Worm (Caenorhabditis elegans) whole organism, L4/young adult: ENCODE data around the gene cfim-2.

Experiments used
- W03F9.2 ChIP-seq: fragments of 150-350 bp; optimal IDR thresholded peaks from 2 replicates; lab custom pipeline; 2014; ENCODE audit warnings: missing biosample characterization, missing genetic modification characterization
- dao-5 ChIP-seq: sonication (generic microtip); optimal IDR thresholded peaks from 2 replicates; lab custom pipeline; 2016; ENCODE audit warnings: missing genotype, missing genetic modification characterization, moderate library complexity, missing compliant biosample characterization
- him-1 ChIP-seq: sonication (generic microtip); optimal IDR thresholded peaks from 2 replicates; lab custom pipeline; 2016; ENCODE audit warnings: missing genotype, missing genetic modification reagents, missing genetic modification characterization, missing compliant biosample characterization

Gene cfim-2

DNA sequence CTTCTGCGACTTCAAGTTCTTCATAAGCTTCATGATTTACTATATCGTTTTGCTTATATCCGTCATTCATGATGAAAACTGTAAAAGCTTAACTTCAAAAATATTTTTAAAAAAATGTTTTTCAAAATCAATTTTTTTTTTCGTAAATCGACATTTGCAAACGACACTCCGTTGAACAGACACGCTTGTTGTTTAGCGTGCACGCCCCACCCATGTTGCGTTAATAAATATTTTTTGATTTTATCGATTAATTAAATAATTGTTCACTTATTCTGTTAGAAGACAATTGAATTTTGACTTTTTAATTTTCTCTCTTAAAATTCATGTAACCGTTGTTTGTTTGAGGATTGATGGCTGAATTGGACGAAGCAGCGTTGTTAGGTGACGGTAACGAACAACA lies at the start of gene cfim-2, which contains the start of gene D1046.2:
Gene cfim-2, plus strand, starts transcription at position 335 of the 400 bp plus-strand sequence.
Gene D1046.2, minus strand, starts transcription at position 78 of the 400 bp plus-strand sequence.
- TF ChIP-seq W03F9.2 (tag; lab: Kevin White, UChicago) (no peak), him-1 (tag; lab: Kevin White, UChicago) (no peak), dao-5 (tag; lab: Kevin White, UChicago) (no peak)

DNA sequence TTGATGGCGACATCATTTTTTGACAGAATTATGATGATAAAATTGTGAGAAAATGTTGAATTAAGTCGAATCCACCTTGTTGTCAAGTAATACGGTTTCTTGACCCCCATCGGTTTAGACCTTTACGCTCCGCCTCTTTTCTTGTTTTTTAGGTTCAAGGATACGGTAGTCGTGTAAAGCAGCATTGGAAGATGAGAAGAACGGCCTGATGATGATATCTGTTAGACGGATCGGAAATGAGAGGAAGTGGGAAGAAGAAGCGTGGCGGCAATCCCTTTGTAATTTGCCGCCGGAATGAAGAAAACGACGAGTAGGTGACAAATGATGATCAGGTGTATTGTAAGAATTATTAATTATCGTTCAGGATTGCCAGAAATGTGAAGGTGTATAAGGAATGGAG lies 46.3 kb upstream of the cfim-2 start, which contains the start of gene npax-4:
Gene npax-4, minus strand, starts transcription at position 101 of the 400 bp plus-strand sequence.
- TF ChIP-seq him-1 (tag; lab: Kevin White, UChicago) (no peak), dao-5 (tag; lab: Kevin White, UChicago) (no peak), W03F9.2 (tag; lab: Kevin White, UChicago) (no peak)

DNA sequence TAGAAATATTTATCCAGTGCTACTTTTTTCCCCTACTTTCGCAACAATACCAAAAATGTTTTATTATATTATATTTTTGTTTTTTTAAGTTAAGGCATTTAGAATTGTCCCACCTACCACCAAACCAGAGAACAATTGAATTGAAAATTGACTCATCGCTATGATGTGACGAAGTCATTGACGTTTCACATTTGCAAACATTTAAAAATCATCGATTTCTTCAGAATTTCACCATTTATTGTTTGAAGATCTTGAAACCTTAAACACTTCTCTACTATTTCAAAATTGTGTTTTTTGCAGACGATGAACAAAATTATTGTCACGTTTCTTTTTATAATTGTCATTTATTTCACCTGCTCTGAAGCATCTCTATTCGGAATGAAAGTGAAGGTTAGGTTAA lies 44.9 kb upstream of the cfim-2 start, which contains the start of gene C09G9.8:
Gene C09G9.8, plus strand, starts transcription at position 301 of the 400 bp plus-strand sequence.
- no peak for TF ChIP-seq him-1 (tag; lab: Kevin White, UChicago)
- no peak for TF ChIP-seq dao-5 (tag; lab: Kevin White, UChicago)
- no peak for TF ChIP-seq W03F9.2 (tag; lab: Kevin White, UChicago)

DNA sequence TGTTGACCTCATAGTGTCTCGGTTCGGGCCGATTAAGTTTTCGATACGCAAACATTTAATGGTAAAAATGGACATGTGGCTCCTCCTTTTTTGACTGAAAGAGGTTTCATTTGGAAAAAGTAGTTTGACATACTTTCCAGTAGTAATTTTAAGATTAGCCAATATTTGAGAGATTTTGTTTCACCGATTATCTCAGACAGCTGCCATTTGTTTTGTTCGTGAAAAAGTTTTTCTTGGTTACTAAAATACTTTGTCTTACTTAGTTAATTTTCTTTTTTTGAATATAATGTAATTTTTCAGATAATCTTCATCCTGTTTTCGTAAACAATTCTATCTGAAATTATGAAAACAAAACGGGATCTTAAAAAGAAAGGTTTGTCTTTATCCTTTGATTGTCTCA lies 39.9 kb upstream of the cfim-2 start, which contains the start of gene C09G9.5:
Gene C09G9.5, plus strand, starts transcription at position 301 of the 400 bp plus-strand sequence.
- TF ChIP-seq W03F9.2 (tag; lab: Kevin White, UChicago): no peak
- no peak for TF ChIP-seq dao-5 (tag; lab: Kevin White, UChicago)
- TF ChIP-seq him-1 (tag; lab: Kevin White, UChicago): no peak

DNA sequence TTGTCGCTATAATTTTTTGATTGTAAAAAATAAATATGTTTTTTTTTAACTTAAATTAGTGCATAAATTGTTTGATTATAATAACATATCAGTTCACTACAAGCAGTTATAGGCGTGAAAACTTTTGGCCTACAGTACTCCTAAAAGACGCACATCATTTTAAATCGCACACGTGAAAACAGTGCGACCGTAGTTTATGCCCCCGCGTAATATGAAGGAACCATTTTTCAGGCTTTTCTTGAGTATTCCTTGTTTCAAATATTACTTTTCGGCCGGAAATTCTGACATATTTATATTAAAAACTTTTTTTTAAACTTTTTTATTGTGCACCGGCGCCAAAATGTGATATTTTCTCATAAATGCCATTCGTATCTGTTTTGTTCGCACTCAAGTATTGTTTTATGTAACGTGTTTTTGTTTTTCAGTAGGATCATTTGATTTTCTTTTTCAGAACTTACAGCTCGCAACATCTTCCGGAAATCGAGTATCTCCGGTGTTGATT lies 37.5 kb upstream of the cfim-2 start, which contains the start of gene oma-1:
Gene oma-1, plus strand, starts transcription at position 452 of the 502 bp plus-strand sequence.
- peak; percentile 26 for TF ChIP-seq W03F9.2 (tag; lab: Kevin White, UChicago)
- TF ChIP-seq dao-5 (tag; lab: Kevin White, UChicago): no peak

DNA sequence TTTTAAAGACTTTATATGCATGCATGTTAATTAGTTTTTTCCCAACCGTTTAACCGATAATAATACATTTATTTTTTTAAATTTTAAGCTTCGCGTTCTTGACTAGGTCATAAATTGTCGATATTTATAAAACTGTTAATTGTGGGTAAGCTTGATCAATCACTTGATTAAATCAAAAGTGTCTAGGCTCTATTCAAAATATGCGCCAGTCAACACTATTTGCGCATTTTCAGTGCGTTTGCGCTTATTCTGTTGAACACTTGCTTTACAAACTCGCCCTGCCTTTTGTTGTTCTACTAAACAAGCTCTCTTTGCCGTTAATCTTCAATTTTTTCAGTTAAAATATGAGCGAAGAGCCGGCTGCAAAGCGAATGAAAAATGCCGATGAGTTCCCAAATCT lies 35.0 kb upstream of the cfim-2 start, which contains the start of gene spr-2:
Gene spr-2, plus strand, starts transcription at position 332 of the 400 bp plus-strand sequence.
- TF ChIP-seq him-1 (tag; lab: Kevin White, UChicago): no peak
- no peak for TF ChIP-seq dao-5 (tag; lab: Kevin White, UChicago)
- TF ChIP-seq W03F9.2 (tag; lab: Kevin White, UChicago): peak; percentile 56

DNA sequence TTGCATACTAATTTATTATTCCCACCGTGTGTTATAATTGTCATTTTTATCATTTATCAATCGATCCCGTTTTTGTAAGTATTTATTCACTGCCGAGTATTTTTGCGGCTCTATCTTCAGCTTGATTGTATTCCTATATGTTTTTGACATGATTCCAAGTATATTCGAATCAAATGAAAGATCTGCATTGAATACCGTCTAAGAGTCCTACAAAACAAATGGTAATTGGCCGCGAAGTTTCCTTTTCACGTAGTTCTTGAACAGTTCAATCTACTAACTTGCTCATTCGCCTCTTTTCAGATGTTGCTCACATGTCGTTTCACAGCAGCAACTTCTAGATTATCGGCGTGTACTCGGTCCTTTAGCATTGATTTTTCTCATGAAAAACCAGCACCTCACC lies 33.6 kb upstream of the cfim-2 start, which contains the start of gene C27B7.2:
Gene C27B7.2, plus strand, starts transcription at position 301 of the 400 bp plus-strand sequence.
- no peak for TF ChIP-seq him-1 (tag; lab: Kevin White, UChicago)
- TF ChIP-seq W03F9.2 (tag; lab: Kevin White, UChicago): no peak
- TF ChIP-seq dao-5 (tag; lab: Kevin White, UChicago): no peak

DNA sequence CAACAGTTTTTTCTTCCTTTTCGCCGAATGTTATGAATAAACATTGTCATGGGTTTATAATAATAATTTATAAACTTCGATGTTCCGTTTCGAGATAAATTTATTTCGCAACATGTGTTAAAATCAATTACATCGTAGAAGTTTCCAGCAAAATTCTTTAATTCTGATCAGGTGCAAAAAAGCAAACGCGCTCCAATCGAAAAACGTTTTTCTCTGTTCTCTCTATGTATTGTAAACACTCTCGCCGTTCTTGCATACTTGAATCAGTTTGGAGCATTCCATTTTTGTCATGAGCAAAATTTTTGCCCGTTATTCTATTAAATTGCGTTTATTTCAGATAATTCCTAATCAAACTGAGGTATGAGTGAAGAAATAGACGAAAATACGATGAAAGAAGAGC lies 32.4 kb upstream of the cfim-2 start, which contains the start of gene rad-54.L2:
Gene rad-54.L2, plus strand, starts transcription at position 332 of the 400 bp plus-strand sequence.
- peak; percentile 80 for TF ChIP-seq W03F9.2 (tag; lab: Kevin White, UChicago)
- no peak for TF ChIP-seq dao-5 (tag; lab: Kevin White, UChicago)

DNA sequence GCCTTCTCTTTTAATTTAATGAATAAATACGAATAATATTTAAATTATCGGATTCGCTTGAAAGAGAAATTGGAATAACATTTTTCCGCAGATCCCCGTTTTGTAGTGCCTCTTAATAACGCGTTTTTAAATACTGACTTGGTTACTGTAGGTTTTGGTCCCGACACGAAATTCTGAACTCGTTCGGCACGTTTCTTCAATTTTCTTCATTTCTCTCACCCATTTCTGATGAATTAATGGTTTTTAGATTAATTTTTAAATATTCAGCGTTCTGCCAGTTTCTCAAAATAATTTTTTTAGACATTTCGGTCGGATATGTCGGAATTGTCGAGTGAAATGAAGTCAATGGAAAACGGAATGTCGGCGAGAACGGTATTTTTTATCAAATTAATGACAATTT lies 24.8 kb upstream of the cfim-2 start, which contains the start of gene C27B7.5:
Gene C27B7.5, plus strand, starts transcription at position 301 of the 400 bp plus-strand sequence.
- TF ChIP-seq him-1 (tag; lab: Kevin White, UChicago): no peak

DNA sequence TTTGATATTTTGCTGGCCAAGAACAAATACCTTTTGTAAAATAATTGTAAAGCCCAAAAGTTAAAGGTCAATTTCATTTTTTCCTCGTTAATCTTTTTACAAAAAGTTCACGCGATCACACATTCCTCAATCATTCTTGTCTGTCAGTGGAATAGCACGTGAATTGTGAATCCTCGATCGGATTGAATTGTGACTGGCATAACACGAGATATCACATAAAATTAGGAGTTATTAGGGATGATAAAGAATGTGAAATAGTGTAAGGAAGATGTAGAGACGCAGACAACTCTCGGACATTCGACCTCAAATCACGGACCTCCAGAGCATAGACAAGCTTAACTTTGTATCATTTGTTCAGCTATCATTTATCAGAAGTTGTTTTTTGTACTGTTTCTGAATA lies 20.0 kb upstream of the cfim-2 start, which contains the start of gene C27B7.6:
Gene C27B7.6, minus strand, starts transcription at position 182 of the 400 bp plus-strand sequence.
- TF ChIP-seq him-1 (tag; lab: Kevin White, UChicago) (no peak), dao-5 (tag; lab: Kevin White, UChicago) (no peak), W03F9.2 (tag; lab: Kevin White, UChicago) (no peak)

DNA sequence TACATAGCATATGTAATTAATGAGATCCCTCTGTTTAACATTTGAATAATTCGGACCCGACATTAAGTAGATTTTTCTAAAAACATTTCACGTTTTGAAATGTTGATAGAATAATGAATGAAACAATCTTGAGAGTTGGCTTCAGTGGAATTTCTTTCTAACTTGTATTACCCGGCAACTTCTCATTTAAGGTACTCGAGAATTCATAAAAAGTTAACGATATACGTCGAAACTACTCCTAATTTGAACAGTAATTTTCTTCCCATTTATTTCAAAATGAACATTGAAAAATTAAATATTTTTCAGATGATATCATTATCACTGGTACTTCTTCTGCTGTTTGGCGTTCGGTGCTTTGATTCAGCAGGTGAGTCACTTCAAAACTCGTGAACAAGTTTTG lies 19.4 kb upstream of the cfim-2 start, which contains the start of gene C27B7.7:
Gene C27B7.7, plus strand, starts transcription at position 301 of the 400 bp plus-strand sequence.
- TF ChIP-seq W03F9.2 (tag; lab: Kevin White, UChicago) (no peak), him-1 (tag; lab: Kevin White, UChicago) (no peak), dao-5 (tag; lab: Kevin White, UChicago) (no peak)

DNA sequence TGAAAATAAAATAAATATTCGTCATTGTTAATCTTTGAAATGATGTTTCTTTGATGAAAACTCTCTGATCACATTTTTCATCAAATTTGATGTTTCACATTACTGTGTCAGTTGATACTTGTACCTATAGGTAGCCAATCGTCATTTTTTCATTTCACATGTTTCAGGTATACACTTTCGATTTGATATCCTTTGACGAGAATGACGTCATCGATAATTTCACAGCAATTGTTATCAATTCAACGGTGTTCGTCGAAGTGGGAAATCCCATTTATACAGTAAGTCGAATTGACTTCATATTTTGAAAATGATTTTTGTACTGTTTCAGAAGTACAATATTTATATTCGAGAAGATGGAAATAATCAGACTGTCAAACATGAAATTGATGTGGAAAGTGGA lies 11.9 kb upstream of the cfim-2 start:
- TF ChIP-seq dao-5 (tag; lab: Kevin White, UChicago) (no peak), W03F9.2 (tag; lab: Kevin White, UChicago) (no peak), him-1 (tag; lab: Kevin White, UChicago) (no peak)

DNA sequence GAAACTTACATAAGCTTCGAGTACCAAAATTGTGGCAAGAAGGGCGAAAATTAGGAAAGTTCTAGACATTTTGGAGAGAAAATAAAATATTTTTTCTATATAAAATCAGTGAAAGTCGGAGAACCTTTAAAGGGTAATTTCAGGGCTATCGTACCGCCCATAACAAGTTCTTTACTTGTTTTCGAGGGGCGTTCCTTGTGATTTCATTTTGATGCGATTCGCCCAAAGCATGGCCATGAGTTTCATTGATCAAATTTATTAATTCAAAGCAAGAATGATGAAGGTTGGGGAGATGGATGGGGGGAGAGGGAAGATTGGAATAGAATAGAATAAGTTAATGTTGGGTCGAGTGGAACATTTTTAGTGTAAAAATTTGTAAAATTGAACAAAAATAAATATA lies 10.1 kb upstream of the cfim-2 start, which contains the start of gene C27B7.9:
Gene C27B7.9, minus strand, starts transcription at position 101 of the 400 bp plus-strand sequence.
- TF ChIP-seq dao-5 (tag; lab: Kevin White, UChicago): no peak
- TF ChIP-seq him-1 (tag; lab: Kevin White, UChicago): no peak
- no peak for TF ChIP-seq W03F9.2 (tag; lab: Kevin White, UChicago)
